Worm (Caenorhabditis elegans) whole organism, L4 larva: ENCODE data around the gene ZK856.6.

Source experiments
- F26F4.8 ChIP-seq: fragments of 200-800 bp; sonication (Bioruptor generic); conservative IDR thresholded peaks from 2 replicates; pipeline ENCODE4 v1.3.6; 2022; ENCODE audit warnings: missing genetic modification characterization, missing compliant biosample characterization
- F37D6.2 ChIP-seq: sonication (generic microtip); optimal IDR thresholded peaks from 2 replicates; lab custom pipeline; 2016; ENCODE audit warnings: mild to moderate bottlenecking, missing genetic modification characterization, missing compliant biosample characterization
- T26A8.4 ChIP-seq: fragments of 200-800 bp; sonication (Bioruptor generic); IDR thresholded peaks from 2 replicates; pipeline ENCODE4 v1.3.6; 2022; ENCODE audit warnings: missing genetic modification characterization, missing compliant biosample characterization
- Y5F2A.4 ChIP-seq: fragments of 200-800 bp; sonication (Bioruptor generic); optimal IDR thresholded peaks from 2 replicates; lab custom pipeline; 2018; ENCODE audit warnings: mild to moderate bottlenecking, missing genetic modification characterization, missing compliant biosample characterization
- Y75B8A.6 ChIP-seq: fragments of 200-800 bp; sonication (Bioruptor generic); IDR thresholded peaks from 2 replicates; pipeline ENCODE4 v1.3.6; 2022; ENCODE audit warnings: missing genetic modification reagents, missing genetic modification characterization, missing compliant biosample characterization
- ZK337.2 ChIP-seq: fragments of 200-800 bp; sonication (Bioruptor generic); IDR thresholded peaks from 2 replicates; pipeline ENCODE4 v1.3.6; 2022; ENCODE audit warnings: missing genetic modification reagents, missing genetic modification characterization, missing compliant biosample characterization
- ZK546.5 ChIP-seq, 2 experiments: sonication (generic microtip); optimal IDR thresholded peaks; 2 replicates each; lab custom pipeline; 2017; ENCODE audit warnings: missing biosample characterization in 2 of 2, missing genetic modification characterization in 2 of 2
- arid-1 ChIP-seq: fragments of 200-800 bp; sonication (Bioruptor generic); conservative IDR thresholded peaks from 2 replicates; pipeline ENCODE4 v1.3.6; 2022; ENCODE audit warnings: missing genetic modification reagents, missing genetic modification characterization, missing compliant biosample characterization
- ceh-28 ChIP-seq: fragments of 150-350 bp; optimal IDR thresholded peaks from 2 replicates; lab custom pipeline; 2014; ENCODE audit warnings: missing biosample characterization, missing genetic modification reagents, missing genetic modification characterization
- ceh-82 ChIP-seq: sonication (generic microtip); optimal IDR thresholded peaks from 2 replicates; lab custom pipeline; 2017; ENCODE audit warnings: missing biosample characterization, missing genetic modification characterization
- cey-2 ChIP-seq: sonication (generic microtip); optimal IDR thresholded peaks from 3 replicates; lab custom pipeline; 2017; ENCODE audit warnings: missing genetic modification characterization, mild to moderate bottlenecking, missing compliant biosample characterization, antibody characterized with exemption, borderline replicate concordance; ENCODE audit not compliant: insufficient read depth
- daf-16 ChIP-seq, 3 experiments: sonication (generic microtip); optimal IDR thresholded peaks; 2 replicates each; lab custom pipeline; 2016 to 2017; ENCODE audit warnings: missing genetic modification characterization in 3 of 3, missing genetic modification reagents in 3 of 3, mild to moderate bottlenecking in 2 of 3, missing compliant biosample characterization in 2 of 3, missing biosample characterization in 1 of 3, moderate library complexity in 1 of 3
- daf-8 ChIP-seq: fragments of 200-800 bp; sonication (Bioruptor generic); IDR thresholded peaks from 2 replicates; pipeline ENCODE4 v1.3.6; 2022; ENCODE audit warnings: missing genetic modification characterization, missing compliant biosample characterization
- dmd-6 ChIP-seq: fragments of 200-800 bp; sonication (Bioruptor generic); IDR thresholded peaks from 2 replicates; pipeline ENCODE4 v1.3.6; 2022; ENCODE audit warnings: missing genetic modification reagents, missing genetic modification characterization, missing compliant biosample characterization
- dpl-1 ChIP-seq: fragments of 150-350 bp; optimal IDR thresholded peaks from 2 replicates; lab custom pipeline; 2014; ENCODE audit warnings: missing biosample characterization, missing genetic modification reagents, missing genetic modification characterization
- dve-1 ChIP-seq: sonication (generic microtip); optimal IDR thresholded peaks from 2 replicates; lab custom pipeline; 2017; ENCODE audit warnings: antibody characterized with exemption, mild to moderate bottlenecking, missing genetic modification characterization, missing compliant biosample characterization; ENCODE audit not compliant: insufficient read depth
- fos-1 ChIP-seq: fragments of 150-350 bp; optimal IDR thresholded peaks from 2 replicates; lab custom pipeline; 2014; ENCODE audit warnings: missing biosample characterization, missing genetic modification characterization
- hif-1 ChIP-seq, 2 experiments: sonication (generic microtip); optimal IDR thresholded peaks; 2 replicates each; lab custom pipeline; 2016 to 2017; ENCODE audit warnings: missing compliant biosample characterization in 2 of 2, missing genetic modification characterization in 2 of 2, missing genetic modification reagents in 2 of 2, missing genotype in 2 of 2, mild to moderate bottlenecking in 1 of 2
- hlh-11 ChIP-seq: fragments of 200-800 bp; sonication (Bioruptor generic); optimal IDR thresholded peaks from 2 replicates; lab custom pipeline; 2018; ENCODE audit warnings: mild to moderate bottlenecking, missing genetic modification characterization, missing compliant biosample characterization
- hlh-30 ChIP-seq: sonication (generic microtip); optimal IDR thresholded peaks from 2 replicates; lab custom pipeline; 2017; ENCODE audit warnings: antibody characterized with exemption, mild to moderate bottlenecking, missing genetic modification characterization, missing compliant biosample characterization; ENCODE audit not compliant: insufficient read depth
- lin-15B ChIP-seq: fragments of 150-350 bp; sonication (generic microtip); optimal IDR thresholded peaks from 3 replicates; lab custom pipeline; 2014; ENCODE audit warnings: missing biosample characterization, missing genetic modification characterization
- lsy-2 ChIP-seq, 2 experiments: fragments of 150-350 bp in 1 of 2; sonication (generic microtip) in 1 of 2; optimal IDR thresholded peaks; 2 replicates each; lab custom pipeline; 2014 to 2017; ENCODE audit warnings: missing biosample characterization in 2 of 2, missing genetic modification characterization in 2 of 2
- madf-9 ChIP-seq: fragments of 200-800 bp; sonication (Bioruptor generic); conservative IDR thresholded peaks from 2 replicates; pipeline ENCODE4 v1.3.6; 2022; ENCODE audit warnings: missing genetic modification reagents, missing genetic modification characterization, missing compliant biosample characterization
- mdt-29 ChIP-seq: fragments of 200-800 bp; sonication (Bioruptor generic); IDR thresholded peaks from 2 replicates; pipeline ENCODE4 v1.3.6; 2022; ENCODE audit warnings: missing genetic modification reagents, missing genetic modification characterization, missing compliant biosample characterization
- mep-1 ChIP-seq: fragments of 150-350 bp; sonication (generic microtip); optimal IDR thresholded peaks from 3 replicates; lab custom pipeline; 2014; ENCODE audit warnings: missing biosample characterization, missing genetic modification characterization
- mes-2 ChIP-seq: sonication (generic microtip); optimal IDR thresholded peaks from 2 replicates; lab custom pipeline; 2016; ENCODE audit warnings: missing genotype, mild to moderate bottlenecking, missing genetic modification characterization, missing compliant biosample characterization; ENCODE audit not compliant: poor library complexity, severe bottlenecking
- mxl-2 ChIP-seq: fragments of 200-800 bp; sonication (Bioruptor generic); conservative IDR thresholded peaks from 2 replicates; pipeline ENCODE4 v1.3.6; 2022; ENCODE audit warnings: missing genetic modification reagents, missing genetic modification characterization, missing compliant biosample characterization
- mxl-3 ChIP-seq: fragments of 200-800 bp; sonication (Bioruptor generic); optimal IDR thresholded peaks from 2 replicates; lab custom pipeline; 2018; ENCODE audit warnings: mild to moderate bottlenecking, missing genetic modification characterization, missing compliant biosample characterization
- nhr-10 ChIP-seq: fragments of 150-350 bp; optimal IDR thresholded peaks from 2 replicates; lab custom pipeline; 2014; ENCODE audit warnings: missing biosample characterization, missing genetic modification characterization
- nhr-111 ChIP-seq: fragments of 200-800 bp; sonication (Bioruptor generic); optimal IDR thresholded peaks from 2 replicates; lab custom pipeline; 2018; ENCODE audit warnings: mild to moderate bottlenecking, missing genetic modification characterization, missing compliant biosample characterization
- nhr-237 ChIP-seq: sonication (generic microtip); optimal IDR thresholded peaks from 2 replicates; lab custom pipeline; 2017; ENCODE audit warnings: missing biosample characterization, missing genetic modification characterization
- nhr-28 ChIP-seq: fragments of 150-350 bp; optimal IDR thresholded peaks from 2 replicates; lab custom pipeline; 2014; ENCODE audit warnings: missing biosample characterization, missing genetic modification characterization
- nhr-42 ChIP-seq: fragments of 200-800 bp; sonication (Bioruptor generic); IDR thresholded peaks from 2 replicates; pipeline ENCODE4 v1.3.6; 2022; ENCODE audit warnings: missing genetic modification characterization, missing compliant biosample characterization
- nhr-6 ChIP-seq: fragments of 150-350 bp; optimal IDR thresholded peaks from 2 replicates; lab custom pipeline; 2014; ENCODE audit warnings: missing biosample characterization, missing genetic modification characterization
- pqm-1 ChIP-seq: sonication (generic microtip); optimal IDR thresholded peaks from 2 replicates; lab custom pipeline; 2017; ENCODE audit warnings: missing biosample characterization, missing genetic modification characterization
- skn-1 ChIP-seq: fragments of 150-350 bp; optimal IDR thresholded peaks from 2 replicates; lab custom pipeline; 2014; ENCODE audit warnings: missing biosample characterization, missing genetic modification characterization
- tag-97 ChIP-seq: fragments of 200-800 bp; sonication (Bioruptor generic); IDR thresholded peaks from 2 replicates; pipeline ENCODE4 v1.3.6; 2022; ENCODE audit warnings: missing genetic modification characterization, missing compliant biosample characterization
- tra-1 ChIP-seq: fragments of 200-800 bp; sonication (Bioruptor generic); IDR thresholded peaks from 2 replicates; pipeline ENCODE4 v1.3.6; 2022; ENCODE audit warnings: missing genetic modification reagents, missing genetic modification characterization, missing compliant biosample characterization
- unc-130 ChIP-seq: sonication (generic microtip); optimal IDR thresholded peaks from 2 replicates; lab custom pipeline; 2016; ENCODE audit warnings: missing genetic modification reagents, missing genetic modification characterization, missing compliant biosample characterization
- zfp-2 ChIP-seq: sonication (generic microtip); optimal IDR thresholded peaks from 2 replicates; lab custom pipeline; 2016; ENCODE audit warnings: mild to moderate bottlenecking, missing genetic modification characterization, missing compliant biosample characterization
- zfp-3 ChIP-seq: fragments of 200-800 bp; sonication (Bioruptor generic); conservative IDR thresholded peaks from 2 replicates; pipeline ENCODE4 v1.3.6; 2022; ENCODE audit warnings: missing genetic modification reagents, missing genetic modification characterization, missing compliant biosample characterization

The ZK856.6 gene

ce11 chrV:10178166-10178565 lies 20.3 kb upstream of the ZK856.6 start (continued):
- TF ChIP-seq nhr-28 (peak; percentile 40), T26A8.4 (GFP tag; lab: Robert Waterston, UW) (no peak), Y75B8A.6 (GFP tag; lab: Robert Waterston, UW) (no peak), daf-8 (GFP tag; lab: Robert Waterston, UW) (no peak), ceh-82 (tag; lab: Kevin White, UChicago) (no peak), mxl-2 (GFP tag; lab: Robert Waterston, UW) (no peak), nhr-111 (GFP tag; lab: Kevin White, UChicago) (no peak), hlh-11 (tag; lab: Kevin White, UChicago) (peak; percentile 59), pqm-1 (no peak), dpl-1 (GFP tag; lab: Kevin White, UChicago) (peak; percentile 27), arid-1 (GFP tag; lab: Robert Waterston, UW) (no peak), dmd-6 (GFP tag; lab: Robert Waterston, UW) (peak; percentile 16; the same call in 1 of the 2 replicates), ZK546.5 (tag; optimal IDR thresholded peaks at IDR 0.05; lab: Kevin White, UChicago) (no peak), mep-1 (tag; lab: Kevin White, UChicago) (peak; percentile 63), hlh-30 (tag; lab: Kevin White, UChicago) (peak; percentile 64), lsy-2 (tag; optimal IDR thresholded peaks at IDR 0.05; lab: Kevin White, UChicago) (peak in 1 of 2 experiments; percentile 64)

- TF ChIP-seq tra-1 (GFP tag; lab: Robert Waterston, UW) (no peak), cey-2 (tag; lab: Kevin White, UChicago) (no peak), mxl-3 (no peak), unc-130 (GFP tag; lab: Kevin White, UChicago) (no peak), lin-15B (tag; lab: Kevin White, UChicago) (no peak), mes-2 (no peak), tag-97 (GFP tag; lab: Robert Waterston, UW) (no peak), dve-1 (tag; lab: Kevin White, UChicago) (peak; percentile 4), hif-1 (tag; optimal IDR thresholded peaks at IDR 0.05; lab: Kevin White, UChicago) (peak in 1 of 2 experiments; percentile 74), nhr-28 (peak; percentile 27), mdt-29 (no peak), nhr-237 (tag; lab: Kevin White, UChicago) (no peak), zfp-3 (GFP tag; lab: Robert Waterston, UW) (no peak), F26F4.8 (GFP tag; lab: Robert Waterston, UW) (no peak), Y5F2A.4 (GFP tag; lab: Kevin White, UChicago) (no peak), ceh-28 (tag; lab: Kevin White, UChicago) (no peak), nhr-6 (tag; lab: Kevin White, UChicago) (no peak), daf-16 (GFP tag; optimal IDR thresholded peaks at IDR 0.05; lab: Kevin White, UChicago) (no peak), daf-16 (tag; optimal IDR thresholded peaks at IDR 0.05; lab: Kevin White, UChicago) (peak; percentile 49), zfp-2 (tag; lab: Kevin White, UChicago) (no peak), skn-1 (tag; lab: Kevin White, UChicago) (no peak), T26A8.4 (GFP tag; lab: Robert Waterston, UW) (no peak), dmd-6 (GFP tag; lab: Robert Waterston, UW) (no peak), hlh-11 (tag; lab: Kevin White, UChicago) (no peak), nhr-10 (no peak), fos-1 (tag; lab: Kevin White, UChicago) (no peak), madf-9 (GFP tag; lab: Robert Waterston, UW) (no peak), F37D6.2 (no peak), ZK337.2 (GFP tag; lab: Robert Waterston, UW) (no peak), nhr-42 (GFP tag; lab: Robert Waterston, UW) (no peak), dpl-1 (GFP tag; lab: Kevin White, UChicago) (no peak)
- TF ChIP-seq, all 104 proteins: peak for 4
These were observed 19.3 kb upstream of the ZK856.6 start, which contains the start of gene cul-5 for ce11 chrV:10179235-10179634. Gene cul-5 (plus strand): TSS chrV:10179535.
